Fruit fly (Drosophila melanogaster): ENCODE results near the gene Gem4b.

Gene Gem4b

dm6 chrX:3968346-3969044, 27.8 kb downstream of the Gem4b start, which contains the start of gene CG6428:
TSS of gene CG6428 (minus strand) at chrX:3968655.
- TF ChIP-seq psq (optimal IDR thresholded peaks at IDR 0.05) (no peak), pan (optimal IDR thresholded peaks at IDR 0.05) (no peak), usp (GFP tag; optimal IDR thresholded peaks at IDR 0.05) (no peak), EcR (GFP tag; optimal IDR thresholded peaks at IDR 0.05) (no peak)

- TF ChIP-seq EcR (GFP tag; optimal IDR thresholded peaks at IDR 0.05) = no peak
- no peak for TF ChIP-seq pan (optimal IDR thresholded peaks at IDR 0.05)
- TF ChIP-seq usp (GFP tag; optimal IDR thresholded peaks at IDR 0.05) = no peak
- TF ChIP-seq Dll (optimal IDR thresholded peaks at IDR 0.05) = no peak
- TF ChIP-seq CG8478 (optimal IDR thresholded peaks at IDR 0.05) = no peak
- TF ChIP-seq psq (optimal IDR thresholded peaks at IDR 0.05) = no peak
Measured at dm6 chrX:3971250-3971649, 30.6 kb downstream of the Gem4b start, which contains the start of gene CG6414. TSS of gene CG6414 (minus strand) at chrX:3971350.
